Worm (Caenorhabditis elegans) whole organism, L4 larva: Measurements from ENCODE around the gene ndx-6.

ENCODE experiments used
- F37D6.2 ChIP-seq: sonication (generic microtip); optimal IDR thresholded peaks from 2 replicates; lab custom pipeline; 2016; ENCODE audit warnings: mild to moderate bottlenecking, missing genetic modification characterization, missing compliant biosample characterization
- ama-1 ChIP-seq: fragments of 150-350 bp; optimal IDR thresholded peaks from 2 replicates; lab custom pipeline; 2014; ENCODE audit warnings: inconsistent platforms, mixed read lengths
- ces-1 ChIP-seq: fragments of 150-350 bp; sonication (generic microtip); optimal IDR thresholded peaks from 4 replicates; lab custom pipeline; 2014; ENCODE audit warnings: missing biosample characterization, missing genetic modification reagents, missing genetic modification characterization
- egl-43 ChIP-seq: fragments of 200-800 bp; sonication (Bioruptor generic); IDR thresholded peaks from 2 replicates; pipeline ENCODE4 v1.3.6; 2022; ENCODE audit warnings: missing genetic modification reagents, missing genetic modification characterization, missing compliant biosample characterization
- nhr-10 ChIP-seq: fragments of 150-350 bp; optimal IDR thresholded peaks from 2 replicates; lab custom pipeline; 2014; ENCODE audit warnings: missing biosample characterization, missing genetic modification characterization
- nhr-76 ChIP-seq: fragments of 150-350 bp; optimal IDR thresholded peaks from 2 replicates; lab custom pipeline; 2014; ENCODE audit warnings: missing biosample characterization, missing genetic modification characterization

DNA sequence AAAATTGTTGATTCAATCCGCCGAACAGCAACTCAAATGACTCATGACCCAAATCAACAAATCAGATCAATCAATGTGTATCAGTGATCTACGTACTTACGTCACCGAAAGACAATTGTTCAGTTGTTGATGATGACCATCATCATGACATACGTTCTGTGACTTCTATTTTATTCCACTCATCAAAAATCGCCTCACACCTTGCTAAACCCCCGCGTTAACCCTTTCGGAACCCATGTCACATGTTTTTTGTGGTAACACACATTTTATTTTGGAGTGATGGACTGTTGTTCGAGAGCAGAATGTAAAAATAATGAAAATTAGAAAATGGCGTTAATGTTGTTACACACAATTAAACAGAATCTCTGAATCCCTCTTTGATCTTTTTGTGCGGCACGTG, 47.3 kb downstream of the ndx-6 start:
- no peak for TF ChIP-seq nhr-76 (tag; lab: Kevin White, UChicago)
- TF ChIP-seq F37D6.2 (tag; lab: Kevin White, UChicago) = no peak
- no peak for TF ChIP-seq ama-1 (lab: Kevin White, UChicago)
- no peak for TF ChIP-seq nhr-10 (tag; lab: Kevin White, UChicago)
- no peak for TF ChIP-seq egl-43 (GFP tag; lab: Robert Waterston, UW)
- TF ChIP-seq ces-1 (GFP tag; lab: Kevin White, UChicago) = no peak
